Fruit fly (Drosophila melanogaster) whole organism, embryonic: ENCODE measurements around the gene CG32487.

ENCODE experiments used
- BEAF-32 ChIP-seq: fragments of 200-800 bp; sonication (Bioruptor generic); optimal IDR thresholded peaks from 3 replicates; lab custom pipeline; 2017; ENCODE audit warnings: missing biosample characterization, missing genetic modification characterization, mild to moderate bottlenecking, moderate library complexity, missing genetic modification reagents
- Bdp1 ChIP-seq: fragments of 200-800 bp; sonication (Bioruptor generic); optimal IDR thresholded peaks from 3 replicates; lab custom pipeline; 2016; ENCODE audit warnings: missing biosample characterization, missing genetic modification characterization
- CG10147 ChIP-seq: fragments of 200-800 bp; sonication (Bioruptor generic); optimal IDR thresholded peaks from 2 replicates; lab custom pipeline; 2019; ENCODE audit warnings: missing biosample characterization, mild to moderate bottlenecking, missing genetic modification characterization, moderate library complexity
- CG12659 ChIP-seq: fragments of 200-800 bp; sonication (Bioruptor generic); optimal IDR thresholded peaks from 3 replicates; lab custom pipeline; 2017; ENCODE audit warnings: mild to moderate bottlenecking, missing biosample characterization, missing genetic modification reagents, missing genetic modification characterization
- CG12769 ChIP-seq: fragments of 200-800 bp; sonication (Bioruptor generic); optimal IDR thresholded peaks from 2 replicates; lab custom pipeline; 2019; ENCODE audit warnings: missing biosample characterization, mild to moderate bottlenecking, missing genetic modification characterization, moderate library complexity
- CG13296 ChIP-seq: fragments of 200-800 bp; sonication (Bioruptor generic); optimal IDR thresholded peaks from 3 replicates; lab custom pipeline; 2018; ENCODE audit warnings: missing biosample characterization, mild to moderate bottlenecking, missing genetic modification characterization
- CG13624 ChIP-seq: fragments of 200-800 bp; sonication (Bioruptor generic); optimal IDR thresholded peaks from 2 replicates; lab custom pipeline; 2016; ENCODE audit warnings: missing biosample characterization, missing genetic modification characterization
- CG15479 ChIP-seq: fragments of 200-800 bp; sonication (Bioruptor generic); optimal IDR thresholded peaks from 3 replicates; lab custom pipeline; 2019; ENCODE audit warnings: missing biosample characterization, mild to moderate bottlenecking, missing genetic modification characterization, moderate library complexity
- CG17912 ChIP-seq: fragments of 200-800 bp; sonication (Bioruptor generic); optimal IDR thresholded peaks from 2 replicates; lab custom pipeline; 2018; ENCODE audit warnings: missing biosample characterization, mild to moderate bottlenecking, missing genetic modification characterization
- CG2712 ChIP-seq: fragments of 200-800 bp; optimal IDR thresholded peaks from 3 replicates; lab custom pipeline; 2019; ENCODE audit warnings: missing biosample characterization, mild to moderate bottlenecking, missing genetic modification characterization, moderate library complexity
- CG30020 ChIP-seq: fragments of 200-800 bp; optimal IDR thresholded peaks from 2 replicates; lab custom pipeline; 2019; ENCODE audit warnings: missing biosample characterization, mild to moderate bottlenecking, missing genetic modification characterization, moderate library complexity
- CG31441 ChIP-seq: fragments of 200-800 bp; sonication (Bioruptor generic); IDR thresholded peaks from 2 replicates; pipeline ENCODE4 v1.3.6; 2022; ENCODE audit warnings: missing biosample characterization, missing genetic modification characterization
- CG34224 ChIP-seq: fragments of 200-800 bp; sonication (Bioruptor generic); IDR thresholded peaks from 3 replicates; pipeline ENCODE4 v1.3.6; 2022; ENCODE audit warnings: missing biosample characterization, missing genetic modification characterization; ENCODE audit not compliant: partially characterized antibody
- CG4424 ChIP-seq: fragments of 200-800 bp; sonication (Bioruptor generic); optimal IDR thresholded peaks from 3 replicates; lab custom pipeline; 2016; ENCODE audit warnings: missing biosample characterization, missing genetic modification characterization
- CG4617 ChIP-seq: fragments of 200-800 bp; sonication (Bioruptor generic); optimal IDR thresholded peaks from 3 replicates; lab custom pipeline; 2016; ENCODE audit warnings: missing biosample characterization, missing genetic modification characterization, borderline replicate concordance
- CG5180 ChIP-seq: fragments of 200-800 bp; sonication (Bioruptor generic); optimal IDR thresholded peaks from 3 replicates; lab custom pipeline; 2017; ENCODE audit warnings: missing biosample characterization, missing genetic modification characterization, mild to moderate bottlenecking, moderate library complexity, missing genetic modification reagents
- CG5245 ChIP-seq: fragments of 200-800 bp; sonication (Bioruptor generic); optimal IDR thresholded peaks from 3 replicates; lab custom pipeline; 2016; ENCODE audit warnings: missing biosample characterization, missing genetic modification characterization
- CG6254 ChIP-seq: fragments of 200-800 bp; sonication (Bioruptor generic); optimal IDR thresholded peaks from 3 replicates; lab custom pipeline; 2017; ENCODE audit warnings: mild to moderate bottlenecking, missing biosample characterization, missing genetic modification reagents, missing genetic modification characterization
- CG7357 ChIP-seq: fragments of 200-800 bp; sonication (Bioruptor generic); IDR thresholded peaks from 3 replicates; pipeline ENCODE4 v1.3.6; 2022; ENCODE audit warnings: missing biosample characterization, missing genetic modification characterization
- CG7987 ChIP-seq: fragments of 200-800 bp; sonication (Bioruptor generic); optimal IDR thresholded peaks from 2 replicates; lab custom pipeline; 2018; ENCODE audit warnings: missing biosample characterization, mild to moderate bottlenecking, missing genetic modification characterization, moderate library complexity
- CG8290 ChIP-seq, 3 experiments: fragments of 200-800 bp; sonication (Bioruptor generic); optimal IDR thresholded peaks; 2 replicates each; lab custom pipeline; 2016 to 2019; ENCODE audit warnings: missing biosample characterization in 3 of 3, missing genetic modification characterization in 3 of 3, mild to moderate bottlenecking in 2 of 3, moderate library complexity in 1 of 3
- CG8359 ChIP-seq: fragments of 200-800 bp; sonication (Bioruptor generic); optimal IDR thresholded peaks from 2 replicates; lab custom pipeline; 2017; ENCODE audit warnings: missing biosample characterization, mild to moderate bottlenecking, missing genetic modification characterization, borderline replicate concordance
- CG9876 ChIP-seq: fragments of 200-800 bp; sonication (Bioruptor generic); optimal IDR thresholded peaks from 2 replicates; lab custom pipeline; 2016; ENCODE audit warnings: missing biosample characterization, missing genetic modification characterization
- CkIIα-i1 ChIP-seq: fragments of 200-800 bp; sonication (Bioruptor generic); IDR thresholded peaks from 2 replicates; pipeline ENCODE4 v1.3.6; 2022; ENCODE audit warnings: missing biosample characterization, missing genetic modification characterization
- D19B ChIP-seq: fragments of 200-800 bp; sonication (Bioruptor generic); optimal IDR thresholded peaks from 2 replicates; lab custom pipeline; 2017; ENCODE audit warnings: missing biosample characterization, mild to moderate bottlenecking, missing genetic modification characterization
- E2f2 ChIP-seq: fragments of 200-800 bp; sonication (Bioruptor generic); IDR thresholded peaks from 2 replicates; pipeline ENCODE4 v1.3.6; 2022; ENCODE audit warnings: missing biosample characterization, missing genetic modification characterization
- Hr51 ChIP-seq, 2 experiments: fragments of 200-800 bp; sonication (Bioruptor generic); optimal IDR thresholded peaks; 2 replicates in 1 of 2; 3 replicates in 1 of 2; lab custom pipeline; 2016 to 2018; ENCODE audit warnings: missing biosample characterization in 2 of 2, missing genetic modification characterization in 2 of 2, mild to moderate bottlenecking in 1 of 2, moderate library complexity in 1 of 2
- Nf-YB ChIP-seq: fragments of 200-800 bp; sonication (Bioruptor generic); optimal IDR thresholded peaks from 3 replicates; lab custom pipeline; 2019; ENCODE audit warnings: missing biosample characterization, mild to moderate bottlenecking, missing genetic modification characterization, moderate library complexity
- Poxn ChIP-seq: fragments of 200-800 bp; sonication (Bioruptor generic); IDR thresholded peaks from 2 replicates; pipeline ENCODE4 v1.3.6; 2022; ENCODE audit warnings: missing biosample characterization, missing genetic modification characterization
- Rx ChIP-seq: fragments of 200-800 bp; sonication (Bioruptor generic); IDR thresholded peaks from 2 replicates; pipeline ENCODE4 v1.3.6; 2022; ENCODE audit warnings: missing biosample characterization, missing genetic modification characterization
- al ChIP-seq: fragments of 200-800 bp; sonication (Bioruptor generic); IDR thresholded peaks from 2 replicates; pipeline ENCODE4 v1.3.6; 2022; ENCODE audit warnings: missing biosample characterization, missing genetic modification characterization
- bigmax ChIP-seq: fragments of 200-800 bp; sonication (Bioruptor generic); optimal IDR thresholded peaks from 2 replicates; lab custom pipeline; 2018; ENCODE audit warnings: missing biosample characterization, mild to moderate bottlenecking, missing genetic modification characterization
- cad ChIP-seq: fragments of >200 bp; optimal IDR thresholded peaks from 2 replicates; lab custom pipeline; 2017; ENCODE audit warnings: missing biosample characterization, missing genetic modification characterization
- dm ChIP-seq: fragments of 200-800 bp; sonication (Bioruptor generic); optimal IDR thresholded peaks from 3 replicates; lab custom pipeline; 2016; ENCODE audit warnings: missing biosample characterization, missing genetic modification characterization
- dpn ChIP-seq, 2 experiments: fragments of 200-800 bp; sonication (Bioruptor generic); optimal IDR thresholded peaks; 3 replicates each; lab custom pipeline; 2016; ENCODE audit warnings: missing biosample characterization in 2 of 2, missing genetic modification characterization in 2 of 2
- gfzf ChIP-seq: fragments of 200-800 bp; sonication (Bioruptor generic); optimal IDR thresholded peaks from 2 replicates; lab custom pipeline; 2016; ENCODE audit warnings: missing biosample characterization, mild to moderate bottlenecking, missing genetic modification characterization, moderate library complexity
- hkb ChIP-seq, 2 experiments: fragments of 200-800 bp in 1 of 2; fragments of >200 bp in 1 of 2; sonication (Bioruptor generic) in 1 of 2; IDR thresholded peaks in 1 of 2; optimal IDR thresholded peaks in 1 of 2; 2 replicates each; pipeline versions ENCODE4 v1.3.6 to Lab custom; 2017 to 2022; ENCODE audit warnings: missing biosample characterization in 1 of 2, missing genetic modification characterization in 1 of 2
- hth ChIP-seq: fragments of >200 bp; optimal IDR thresholded peaks from 2 replicates; lab custom pipeline; 2017; ENCODE audit warnings: inconsistent platforms
- kni ChIP-seq: fragments of 200-800 bp; sonication (Bioruptor generic); optimal IDR thresholded peaks from 3 replicates; lab custom pipeline; 2017; ENCODE audit warnings: mild to moderate bottlenecking, missing biosample characterization, missing genetic modification reagents, missing genetic modification characterization
- pnt ChIP-seq: fragments of 200-800 bp; sonication (Bioruptor generic); optimal IDR thresholded peaks from 3 replicates; lab custom pipeline; 2016; ENCODE audit warnings: missing biosample characterization, missing genetic modification characterization
- pros ChIP-seq: fragments of 200-800 bp; sonication (Bioruptor generic); optimal IDR thresholded peaks from 3 replicates; lab custom pipeline; 2019; ENCODE audit warnings: missing biosample characterization, mild to moderate bottlenecking, missing genetic modification characterization, moderate library complexity
- ranshi ChIP-seq: fragments of 200-800 bp; sonication (Bioruptor generic); IDR thresholded peaks from 2 replicates; pipeline ENCODE4 v1.3.6; 2022; ENCODE audit warnings: missing biosample characterization, missing genetic modification characterization
- salm ChIP-seq: fragments of 200-800 bp; sonication (Bioruptor generic); optimal IDR thresholded peaks from 2 replicates; lab custom pipeline; 2018; ENCODE audit warnings: missing biosample characterization, mild to moderate bottlenecking, missing genetic modification characterization
- sd ChIP-seq: fragments of 200-800 bp; sonication (Bioruptor generic); optimal IDR thresholded peaks from 3 replicates; lab custom pipeline; 2018; ENCODE audit warnings: missing biosample characterization, mild to moderate bottlenecking, missing genetic modification characterization, moderate library complexity
- sima ChIP-seq: fragments of 200-800 bp; sonication (Bioruptor generic); optimal IDR thresholded peaks from 2 replicates; lab custom pipeline; 2016; ENCODE audit warnings: missing biosample characterization, missing genetic modification characterization
- slp2 ChIP-seq: fragments of 200-800 bp; sonication (Bioruptor generic); optimal IDR thresholded peaks from 2 replicates; lab custom pipeline; 2016; ENCODE audit warnings: missing biosample characterization, missing genetic modification characterization
- sr ChIP-seq: fragments of 200-800 bp; sonication (Bioruptor generic); IDR thresholded peaks from 3 replicates; pipeline ENCODE4 v1.3.6; 2022; ENCODE audit warnings: missing biosample characterization, missing genetic modification characterization
- unpg ChIP-seq: fragments of 200-800 bp; sonication (Bioruptor generic); optimal IDR thresholded peaks from 3 replicates; lab custom pipeline; 2018; ENCODE audit warnings: missing biosample characterization, mild to moderate bottlenecking, missing genetic modification characterization, moderate library complexity
- z ChIP-seq: fragments of 200-800 bp; sonication (Bioruptor generic); IDR thresholded peaks from 3 replicates; pipeline ENCODE4 v1.3.6; 2022; ENCODE audit warnings: missing biosample characterization, missing genetic modification characterization

The CG32487 gene

dm6 chr3L:3036951-3037586 lies 20.0 kb upstream of the CG32487 start (continued):
- TF ChIP-seq CkIIα-i1 (GFP tag; lab: Robert Waterston, UW) (no peak), cad (GFP tag; lab: Kevin White, UChicago) (no peak), kni (peak; percentile 45), CG4424 (no peak), CG6254 (no peak), gfzf (GFP tag; lab: Kevin White, UChicago) (no peak), E2f2 (GFP tag; lab: Robert Waterston, UW) (no peak), hkb (optimal IDR thresholded peaks at IDR 0.05; lab: Kevin White, UChicago) (no peak), hkb (GFP tag; IDR thresholded peaks at IDR 0.05; lab: Robert Waterston, UW) (no peak), ranshi (GFP tag; lab: Robert Waterston, UW) (no peak), CG13624 (GFP tag; lab: Kevin White, UChicago) (no peak), sr (GFP tag; lab: Robert Waterston, UW) (0 out of 3 replicates have a peak, but pooled peaks have one; percentile 18), Bdp1 (GFP tag; lab: Kevin White, UChicago) (no peak), sd (peak; percentile 51), hth (lab: Kevin White, UChicago) (no peak), salm (tag; lab: Kevin White, UChicago) (no peak), CG7987 (GFP tag; lab: Kevin White, UChicago) (peak; percentile 53), D19B (GFP tag; lab: Kevin White, UChicago) (peak; percentile 73), CG2712 (tag; lab: Kevin White, UChicago) (no peak), CG7357 (GFP tag; lab: Robert Waterston, UW) (no peak), CG12659 (GFP tag; lab: Kevin White, UChicago) (no peak), CG8290 (GFP tag; optimal IDR thresholded peaks at IDR 0.05; lab: Kevin White, UChicago) (no peak), CG8290 (tag; optimal IDR thresholded peaks at IDR 0.05; lab: Kevin White, UChicago) (no peak), CG15479 (no peak), CG30020 (no peak), CG5180 (GFP tag; lab: Kevin White, UChicago) (no peak), CG8359 (no peak), dm (GFP tag; lab: Kevin White, UChicago) (no peak), CG31441 (no peak), CG13296 (no peak), CG10147 (GFP tag; lab: Kevin White, UChicago) (no peak), al (GFP tag; lab: Robert Waterston, UW) (no peak), CG17912 (GFP tag; lab: Kevin White, UChicago) (no peak), sima (no peak), Nf-YB (GFP tag; lab: Kevin White, UChicago) (no peak), unpg (GFP tag; lab: Kevin White, UChicago) (no peak), Poxn (no peak), CG34224 (GFP tag; lab: Robert Waterston, UW) (no peak), Rx (GFP tag; lab: Robert Waterston, UW) (no peak), CG9876 (GFP tag; lab: Kevin White, UChicago) (no peak), CG5245 (no peak), CG12769 (tag; lab: Kevin White, UChicago) (peak; percentile 91), pros (GFP tag; lab: Kevin White, UChicago) (peak; percentile 8), Hr51 (GFP tag; optimal IDR thresholded peaks at IDR 0.05; lab: Kevin White, UChicago) (peak in 1 of 2 experiments; percentile 20), CG4617 (GFP tag; lab: Kevin White, UChicago) (no peak), pnt (GFP tag; lab: Kevin White, UChicago) (no peak), BEAF-32 (GFP tag; lab: Kevin White, UChicago) (no peak), dpn (GFP tag; optimal IDR thresholded peaks at IDR 0.05; lab: Kevin White, UChicago) (no peak), slp2 (GFP tag; lab: Kevin White, UChicago) (no peak), bigmax (no peak), z (no peak)
